Fruit fly (Drosophila melanogaster): ENCODE results near the gene CG9682.

DNA sequence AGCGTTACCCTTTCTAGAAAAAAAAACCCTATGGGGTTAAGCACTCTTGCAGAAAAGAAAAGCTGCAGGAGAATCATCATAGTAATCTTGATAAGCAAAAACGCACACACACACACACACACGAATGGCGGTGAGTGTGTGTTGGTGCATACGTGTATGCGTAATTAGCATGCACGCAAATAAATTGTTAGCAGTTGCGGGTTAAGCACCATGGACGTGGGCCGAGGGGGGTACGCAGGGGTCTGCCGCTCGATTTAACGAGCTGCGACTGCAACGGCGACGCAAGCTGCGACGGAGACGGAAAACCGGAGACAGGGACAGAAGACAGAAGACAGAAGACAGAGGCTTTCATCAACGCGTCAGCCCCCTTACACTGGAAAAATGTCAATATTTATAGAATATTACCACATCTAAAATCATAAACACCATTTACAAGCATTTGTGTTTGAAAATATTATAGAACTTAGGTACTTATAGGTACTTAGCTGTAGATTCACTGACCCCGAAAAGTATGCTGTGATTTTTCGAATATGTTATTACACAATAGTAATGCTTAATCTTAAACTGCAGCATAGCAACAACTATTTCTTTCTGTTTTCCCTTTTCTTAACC, 14.0 kb downstream of the CG9682 start:
- TF ChIP-seq Dll (optimal IDR thresholded peaks at IDR 0.05) (no peak), psq (optimal IDR thresholded peaks at IDR 0.05) (no peak), CG8478 (optimal IDR thresholded peaks at IDR 0.05) (no peak), usp (GFP tag; optimal IDR thresholded peaks at IDR 0.05) (no peak), pan (optimal IDR thresholded peaks at IDR 0.05) (no peak), EcR (GFP tag; optimal IDR thresholded peaks at IDR 0.05) (peak in 1 of 2 experiments; percentile 59)

Measured in whole organism.